Worm (Caenorhabditis elegans): ENCODE data around the gene F23H11.2.

ce11 chrIII:937961-938360, 42.4 kb downstream of the F23H11.2 start, which contains the start of gene fbxa-56:
- TF ChIP-seq sem-4 (tag; optimal IDR thresholded peaks at IDR 0.05), result no peak
- TF ChIP-seq elt-3 (tag; optimal IDR thresholded peaks at IDR 0.05), result no peak
- no peak for TF ChIP-seq ztf-11 (tag; optimal IDR thresholded peaks at IDR 0.05)
- no peak for TF ChIP-seq lin-39 (tag; optimal IDR thresholded peaks at IDR 0.05)
- no peak for TF ChIP-seq nhr-23 (tag; optimal IDR thresholded peaks at IDR 0.05)
- no peak for TF ChIP-seq nhr-10 (tag; optimal IDR thresholded peaks at IDR 0.05)
- no peak for TF ChIP-seq mdl-1 (tag; optimal IDR thresholded peaks at IDR 0.05)
- no peak for TF ChIP-seq F13H6.1 (tag; optimal IDR thresholded peaks at IDR 0.05)
- no peak for TF ChIP-seq ztf-4 (tag; optimal IDR thresholded peaks at IDR 0.05)
- TF ChIP-seq unc-62 (GFP tag; optimal IDR thresholded peaks at IDR 0.05), result no peak
- no peak for TF ChIP-seq fos-1 (tag; optimal IDR thresholded peaks at IDR 0.05)
- TF ChIP-seq skn-1 (tag; optimal IDR thresholded peaks at IDR 0.05), result no peak
- no peak for TF ChIP-seq egl-27 (tag; optimal IDR thresholded peaks at IDR 0.05)
- no peak for TF ChIP-seq lin-13 (GFP tag; optimal IDR thresholded peaks at IDR 0.05)

Measured in whole organism, L2 larva.